Fruit fly (Drosophila melanogaster) whole organism, embryonic: ENCODE measurements around the gene CG10365.
A peak's percentile ranks its signal among the peaks of the same experiment; 100 is the strongest.

Experiments used
- Blimp-1 ChIP-seq: fragments of 200-800 bp; sonication (Bioruptor generic); optimal IDR thresholded peaks from 3 replicates; lab custom pipeline; 2018; ENCODE audit warnings: missing biosample characterization, missing genetic modification characterization, mild to moderate bottlenecking, moderate library complexity, missing genetic modification reagents
- CG10147 ChIP-seq: fragments of 200-800 bp; sonication (Bioruptor generic); optimal IDR thresholded peaks from 2 replicates; lab custom pipeline; 2019; ENCODE audit warnings: missing biosample characterization, mild to moderate bottlenecking, missing genetic modification characterization, moderate library complexity
- CG10366 ChIP-seq: fragments of 200-800 bp; sonication (Bioruptor generic); IDR thresholded peaks from 2 replicates; pipeline ENCODE4 v1.3.6; 2022; ENCODE audit warnings: missing biosample characterization, missing genetic modification characterization
- CG11456 ChIP-seq: fragments of 200-800 bp; sonication (Bioruptor generic); IDR thresholded peaks from 3 replicates; pipeline ENCODE4 v1.3.6; 2022; ENCODE audit warnings: missing biosample characterization, missing genetic modification characterization
- CG12391 ChIP-seq: fragments of 200-800 bp; sonication (Bioruptor generic); optimal IDR thresholded peaks from 3 replicates; lab custom pipeline; 2018; ENCODE audit warnings: missing biosample characterization, mild to moderate bottlenecking, missing genetic modification characterization, moderate library complexity
- CG1603 ChIP-seq: fragments of 200-800 bp; sonication (Bioruptor generic); optimal IDR thresholded peaks from 2 replicates; lab custom pipeline; 2019; ENCODE audit warnings: missing biosample characterization, mild to moderate bottlenecking, missing genetic modification characterization, moderate library complexity
- CG17612 ChIP-seq: fragments of 200-800 bp; sonication (Bioruptor generic); IDR thresholded peaks from 2 replicates; pipeline ENCODE4 v1.3.6; 2022; ENCODE audit warnings: missing biosample characterization, missing genetic modification characterization
- CG2116 ChIP-seq: fragments of 200-800 bp; sonication (Bioruptor generic); optimal IDR thresholded peaks from 3 replicates; lab custom pipeline; 2018; ENCODE audit warnings: missing biosample characterization, mild to moderate bottlenecking, missing genetic modification characterization
- CG2129 ChIP-seq: fragments of 200-800 bp; sonication (Bioruptor generic); IDR thresholded peaks from 2 replicates; pipeline ENCODE4 v1.3.6; 2022; ENCODE audit warnings: missing biosample characterization, missing genetic modification characterization; ENCODE audit not compliant: partially characterized antibody
- CG2712 ChIP-seq: fragments of 200-800 bp; optimal IDR thresholded peaks from 3 replicates; lab custom pipeline; 2019; ENCODE audit warnings: missing biosample characterization, mild to moderate bottlenecking, missing genetic modification characterization, moderate library complexity
- CG3163 ChIP-seq: fragments of 200-800 bp; sonication (Bioruptor generic); optimal IDR thresholded peaks from 3 replicates; lab custom pipeline; 2016; ENCODE audit warnings: missing biosample characterization, missing genetic modification characterization
- CG32532 ChIP-seq: fragments of 200-800 bp; sonication (Bioruptor generic); IDR thresholded peaks from 2 replicates; pipeline ENCODE4 v1.3.6; 2022; ENCODE audit warnings: missing biosample characterization, missing genetic modification characterization
- CG34422 ChIP-seq: fragments of 200-800 bp; sonication (Bioruptor generic); IDR thresholded peaks from 3 replicates; pipeline ENCODE4 v1.3.6; 2022; ENCODE audit warnings: missing biosample characterization, missing genetic modification characterization
- CG4282 ChIP-seq: fragments of 200-800 bp; sonication (Bioruptor generic); optimal IDR thresholded peaks from 2 replicates; lab custom pipeline; 2016; ENCODE audit warnings: missing biosample characterization, missing genetic modification characterization
- CG4424 ChIP-seq: fragments of 200-800 bp; sonication (Bioruptor generic); optimal IDR thresholded peaks from 3 replicates; lab custom pipeline; 2016; ENCODE audit warnings: missing biosample characterization, missing genetic modification characterization
- CG4854 ChIP-seq: fragments of 200-800 bp; sonication (Bioruptor generic); optimal IDR thresholded peaks from 2 replicates; lab custom pipeline; 2016; ENCODE audit warnings: missing biosample characterization, missing genetic modification characterization, inconsistent platforms
- CG6813 ChIP-seq: fragments of 200-800 bp; sonication (Bioruptor generic); optimal IDR thresholded peaks from 2 replicates; lab custom pipeline; 2017; ENCODE audit warnings: missing biosample characterization, missing genetic modification characterization, mild to moderate bottlenecking, moderate library complexity, missing genetic modification reagents
- CG8478 ChIP-seq: fragments of >200 bp; optimal IDR thresholded peaks from 2 replicates; lab custom pipeline; 2018
- CG9932 ChIP-seq: fragments of 200-800 bp; sonication (Bioruptor generic); IDR thresholded peaks from 2 replicates; pipeline ENCODE4 v1.3.6; 2022; ENCODE audit warnings: missing biosample characterization, missing genetic modification characterization
- CHES-1-like ChIP-seq: fragments of 200-800 bp; sonication (Bioruptor generic); optimal IDR thresholded peaks from 2 replicates; lab custom pipeline; 2016; ENCODE audit warnings: missing biosample characterization, missing genetic modification characterization
- Chrac-16 ChIP-seq: fragments of 200-800 bp; sonication (Bioruptor generic); optimal IDR thresholded peaks from 3 replicates; lab custom pipeline; 2016; ENCODE audit warnings: missing biosample characterization, missing genetic modification characterization
- Dref ChIP-seq: fragments of 200-800 bp; sonication (Bioruptor generic); IDR thresholded peaks from 2 replicates; pipeline ENCODE4 v1.3.6; 2022; ENCODE audit warnings: missing biosample characterization, missing genetic modification characterization
- Ets97D ChIP-seq: fragments of 200-800 bp; sonication (Bioruptor generic); optimal IDR thresholded peaks from 3 replicates; lab custom pipeline; 2016; ENCODE audit warnings: missing biosample characterization, missing genetic modification characterization
- Gsc ChIP-seq: fragments of 200-800 bp; sonication (Bioruptor generic); IDR thresholded peaks from 2 replicates; pipeline ENCODE4 v1.3.6; 2022; ENCODE audit warnings: missing biosample characterization, missing genetic modification characterization
- HHEX ChIP-seq: fragments of 200-800 bp; sonication (Bioruptor generic); optimal IDR thresholded peaks from 3 replicates; lab custom pipeline; 2017; ENCODE audit warnings: missing biosample characterization, mild to moderate bottlenecking, missing genetic modification characterization, missing genetic modification reagents
- Max ChIP-seq: fragments of 200-800 bp; sonication (Bioruptor generic); optimal IDR thresholded peaks from 2 replicates; lab custom pipeline; 2016; ENCODE audit warnings: missing biosample characterization, mild to moderate bottlenecking, missing genetic modification characterization
- Mes4 ChIP-seq: fragments of 200-800 bp; sonication (Bioruptor generic); optimal IDR thresholded peaks from 2 replicates; lab custom pipeline; 2016; ENCODE audit warnings: missing biosample characterization, missing genetic modification characterization
- Pdp1 ChIP-seq, 2 experiments: fragments of 200-800 bp; sonication (Bioruptor generic); optimal IDR thresholded peaks; 3 replicates each; lab custom pipeline; 2016; ENCODE audit warnings: missing biosample characterization in 2 of 2, missing genetic modification characterization in 2 of 2, mild to moderate bottlenecking in 1 of 2, moderate library complexity in 1 of 2
- Ptx1 ChIP-seq: fragments of 200-800 bp; sonication (Bioruptor generic); IDR thresholded peaks from 2 replicates; pipeline ENCODE4 v1.3.6; 2022; ENCODE audit warnings: missing biosample characterization, missing genetic modification characterization
- Rfx ChIP-seq: fragments of 200-800 bp; sonication (Bioruptor generic); IDR thresholded peaks from 2 replicates; pipeline ENCODE4 v1.3.6; 2022; ENCODE audit warnings: missing biosample characterization, missing genetic modification characterization
- Stat92E ChIP-seq, 3 experiments: fragments of >200 bp in 2 of 3; fragments of 200-800 bp in 1 of 3; sonication (Bioruptor generic) in 1 of 3; optimal IDR thresholded peaks; 2 replicates each; lab custom pipeline; 2017 to 2019; ENCODE audit warnings: missing biosample characterization in 3 of 3, missing genetic modification characterization in 3 of 3, mild to moderate bottlenecking in 1 of 3, moderate library complexity in 1 of 3
- Trl ChIP-seq, 3 experiments: fragments of >200 bp in 2 of 3; fragments of 200-800 bp in 1 of 3; sonication (Bioruptor generic) in 1 of 3; optimal IDR thresholded peaks; 2 replicates in 1 of 3; 3 replicates in 2 of 3; lab custom pipeline; 2016 to 2017; ENCODE audit warnings: missing biosample characterization in 1 of 3, missing genetic modification characterization in 1 of 3
- ara ChIP-seq: fragments of 200-800 bp; sonication (Bioruptor generic); IDR thresholded peaks from 2 replicates; pipeline ENCODE4 v1.3.6; 2022; ENCODE audit warnings: missing biosample characterization, missing genetic modification characterization
- ato ChIP-seq: fragments of 200-800 bp; sonication (Bioruptor generic); IDR thresholded peaks from 2 replicates; pipeline ENCODE4 v1.3.6; 2022; ENCODE audit warnings: missing biosample characterization, missing genetic modification characterization; ENCODE audit not compliant: partially characterized antibody
- bab2 ChIP-seq: fragments of 200-800 bp; sonication (Bioruptor generic); optimal IDR thresholded peaks from 2 replicates; lab custom pipeline; 2016; ENCODE audit warnings: missing biosample characterization, missing genetic modification characterization
- caup ChIP-seq: fragments of 200-800 bp; sonication (Bioruptor generic); optimal IDR thresholded peaks from 3 replicates; lab custom pipeline; 2017; ENCODE audit warnings: missing biosample characterization, mild to moderate bottlenecking, missing genetic modification characterization, moderate library complexity; ENCODE audit not compliant: severe bottlenecking
- chm ChIP-seq: fragments of 200-800 bp; sonication (Bioruptor generic); IDR thresholded peaks from 2 replicates; pipeline ENCODE4 v1.3.6; 2022; ENCODE audit warnings: missing biosample characterization, missing genetic modification characterization
- da ChIP-seq: fragments of 200-800 bp; sonication (Bioruptor generic); optimal IDR thresholded peaks from 2 replicates; lab custom pipeline; 2016; ENCODE audit warnings: missing biosample characterization, missing genetic modification characterization
- eve ChIP-seq, 2 experiments: fragments of >200 bp; optimal IDR thresholded peaks; 2 replicates each; lab custom pipeline; 2017; ENCODE audit warnings: missing biosample characterization in 2 of 2, missing genetic modification characterization in 2 of 2
- eyg ChIP-seq: fragments of 200-800 bp; sonication (Bioruptor generic); optimal IDR thresholded peaks from 3 replicates; lab custom pipeline; 2016; ENCODE audit warnings: missing biosample characterization, missing genetic modification characterization
- ftz-f1 ChIP-seq: fragments of 200-800 bp; sonication (Bioruptor generic); optimal IDR thresholded peaks from 2 replicates; lab custom pipeline; 2016; ENCODE audit warnings: missing biosample characterization, missing genetic modification characterization
- gcm ChIP-seq: fragments of 200-800 bp; sonication (Bioruptor generic); optimal IDR thresholded peaks from 2 replicates; lab custom pipeline; 2019; ENCODE audit warnings: missing biosample characterization, mild to moderate bottlenecking, missing genetic modification characterization, moderate library complexity
- lbe ChIP-seq: fragments of 200-800 bp; sonication (Bioruptor generic); optimal IDR thresholded peaks from 2 replicates; lab custom pipeline; 2016; ENCODE audit warnings: missing biosample characterization, mild to moderate bottlenecking, missing genetic modification characterization
- nmo ChIP-seq: fragments of 200-800 bp; sonication (Bioruptor generic); optimal IDR thresholded peaks from 2 replicates; lab custom pipeline; 2018; ENCODE audit warnings: missing biosample characterization, mild to moderate bottlenecking, missing genetic modification characterization, moderate library complexity
- pb ChIP-seq: fragments of 200-800 bp; sonication (Bioruptor generic); optimal IDR thresholded peaks from 3 replicates; lab custom pipeline; 2016; ENCODE audit warnings: missing biosample characterization, missing genetic modification characterization
- pum ChIP-seq: fragments of 200-800 bp; sonication (Bioruptor generic); optimal IDR thresholded peaks from 2 replicates; lab custom pipeline; 2016; ENCODE audit warnings: missing biosample characterization, missing genetic modification characterization
- shn ChIP-seq: fragments of 200-800 bp; sonication (Bioruptor generic); optimal IDR thresholded peaks from 3 replicates; lab custom pipeline; 2016; ENCODE audit warnings: missing biosample characterization, missing genetic modification characterization
- sob ChIP-seq: fragments of 200-800 bp; sonication (Bioruptor generic); IDR thresholded peaks from 2 replicates; pipeline ENCODE4 v1.3.6; 2022; ENCODE audit warnings: missing biosample characterization, missing genetic modification characterization
- vfl ChIP-seq: fragments of 200-800 bp; sonication (Bioruptor generic); optimal IDR thresholded peaks from 2 replicates; lab custom pipeline; 2016; ENCODE audit warnings: missing biosample characterization, missing genetic modification characterization
- zfh2 ChIP-seq: fragments of 200-800 bp; sonication (Bioruptor generic); optimal IDR thresholded peaks from 2 replicates; lab custom pipeline; 2016; ENCODE audit warnings: missing biosample characterization, missing genetic modification characterization

CG10365 gene

DNA sequence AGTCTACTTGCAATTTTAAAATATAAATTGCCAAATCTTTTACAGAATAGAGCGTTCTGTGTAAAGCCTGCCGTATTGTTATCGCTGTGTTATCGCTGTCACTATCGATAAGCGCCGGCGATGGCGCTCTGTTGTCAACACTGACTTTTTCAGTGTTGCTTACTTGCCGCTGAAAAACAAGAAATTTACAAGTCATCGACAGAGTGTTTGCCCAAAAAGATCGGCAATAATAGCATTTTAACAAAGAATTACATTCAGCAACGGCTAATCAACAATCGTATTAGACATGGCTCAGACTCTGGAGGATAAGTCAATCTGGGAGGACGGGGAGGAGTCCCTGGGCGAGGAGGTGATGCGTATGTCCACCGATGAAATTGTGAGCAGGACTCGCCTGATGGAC lies 29.6 kb downstream of the CG10365 start, which contains the start of the genes RanBP3 and Rpt5 (continued):
- TF ChIP-seq Dref (GFP tag; lab: Robert Waterston, UW) (peak; percentile 95), CG8478 (lab: Kevin White, UChicago) (no peak), caup (GFP tag; lab: Kevin White, UChicago) (peak; percentile 75), pum (peak; percentile 34), ftz-f1 (GFP tag; lab: Kevin White, UChicago) (peak; percentile 63), eyg (peak; percentile 40), Ptx1 (GFP tag; lab: Robert Waterston, UW) (0 out of 2 replicates have a peak, but pooled peaks have one; percentile 9), CG4282 (GFP tag; lab: Kevin White, UChicago) (peak; percentile 31), zfh2 (GFP tag; lab: Kevin White, UChicago) (peak; percentile 72), lbe (GFP tag; lab: Kevin White, UChicago) (peak; percentile 78), shn (peak; percentile 36), Stat92E (GFP tag; optimal IDR thresholded peaks at IDR 0.05; lab: Kevin White, UChicago) (peak in 1 of 3 experiments; percentile 2), bab2 (GFP tag; lab: Kevin White, UChicago) (peak; percentile 21), CG10147 (GFP tag; lab: Kevin White, UChicago) (peak; percentile 10), Gsc (GFP tag; lab: Robert Waterston, UW) (no peak), Max (GFP tag; lab: Kevin White, UChicago) (peak; percentile 27), gcm (GFP tag; lab: Kevin White, UChicago) (no peak), Chrac-16 (GFP tag; lab: Kevin White, UChicago) (peak; percentile 34), CG2129 (peak; percentile 46; the same call in 1 of the 2 replicates), CG4424 (GFP tag; lab: Kevin White, UChicago) (peak; percentile 31), chm (peak; percentile 30; the same call in 1 of the 2 replicates), CG11456 (GFP tag; lab: Robert Waterston, UW) (peak; percentile 80), Pdp1 (GFP tag; optimal IDR thresholded peaks at IDR 0.05; lab: Kevin White, UChicago) (peak; percentile 45 to 68), nmo (GFP tag; lab: Kevin White, UChicago) (peak; percentile 35), CG12391 (tag; lab: Kevin White, UChicago) (peak; percentile 33), Trl (optimal IDR thresholded peaks at IDR 0.05; lab: Kevin White, UChicago) (no peak), Trl (GFP tag; optimal IDR thresholded peaks at IDR 0.05; lab: Kevin White, UChicago) (peak; percentile 50), Rfx (GFP tag; lab: Robert Waterston, UW) (peak; percentile 83), sob (GFP tag; lab: Robert Waterston, UW) (peak; percentile 90), HHEX (no peak), vfl (GFP tag; lab: Kevin White, UChicago) (peak; percentile 68), eve (GFP tag; optimal IDR thresholded peaks at IDR 0.05; lab: Kevin White, UChicago) (no peak), CG32532 (GFP tag; lab: Robert Waterston, UW) (peak; percentile 60; the same call in 1 of the 2 replicates), ato (peak; percentile 75), CG10366 (GFP tag; lab: Robert Waterston, UW) (peak; percentile 29), CG34422 (GFP tag; lab: Robert Waterston, UW) (peak; percentile 66; the same call in 2 of the 3 replicates), CG1603 (tag; lab: Kevin White, UChicago) (no peak), CG4854 (peak; percentile 62), CG17612 (GFP tag; lab: Robert Waterston, UW) (peak; percentile 51; the same call in 1 of the 2 replicates), CG2116 (GFP tag; lab: Kevin White, UChicago) (peak; percentile 85), Blimp-1 (GFP tag; lab: Kevin White, UChicago) (no peak), pb (peak; percentile 36), CHES-1-like (GFP tag; lab: Kevin White, UChicago) (peak; percentile 86), Ets97D (GFP tag; lab: Kevin White, UChicago) (peak; percentile 72), CG2712 (tag; lab: Kevin White, UChicago) (peak; percentile 31), Mes4 (GFP tag; lab: Kevin White, UChicago) (peak; percentile 9), da (GFP tag; lab: Kevin White, UChicago) (peak; percentile 16), CG6813 (no peak), CG3163 (GFP tag; lab: Kevin White, UChicago) (peak; percentile 63), CG9932 (peak; percentile 83), ara (peak; percentile 49; the same call in 1 of the 2 replicates)
